Worm (Caenorhabditis elegans): ENCODE results near the gene C10E2.2.

DNA sequence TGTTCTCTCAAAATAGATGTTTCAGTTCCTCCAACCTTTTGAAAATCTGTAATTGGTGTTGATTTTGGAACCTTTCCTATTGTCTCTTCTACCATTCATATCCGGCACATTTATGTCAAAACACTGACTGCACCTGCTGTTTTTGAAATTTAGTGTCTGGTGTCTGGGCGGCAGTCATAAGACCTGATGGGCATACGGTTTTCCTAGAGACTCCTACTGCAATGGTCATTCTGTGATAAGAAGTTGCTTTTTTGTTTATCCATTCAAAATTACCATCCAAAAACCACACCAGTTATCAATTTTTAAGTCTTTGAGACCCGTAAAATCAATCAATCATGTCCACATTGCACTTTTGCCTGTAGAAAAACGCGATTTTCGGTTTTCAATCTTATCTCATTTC is 53.6 kb downstream of the C10E2.2 start:
- TF ChIP-seq ztf-4 (tag; optimal IDR thresholded peaks at IDR 0.05) (no peak), ceh-28 (tag; optimal IDR thresholded peaks at IDR 0.05) (no peak), skn-1 (tag; optimal IDR thresholded peaks at IDR 0.05) (no peak), nhr-237 (tag; optimal IDR thresholded peaks at IDR 0.05) (no peak), pha-4 (tag; optimal IDR thresholded peaks at IDR 0.05) (no peak), ama-1 (optimal IDR thresholded peaks at IDR 0.05) (peak; percentile 39), R02D3.7 (tag; optimal IDR thresholded peaks at IDR 0.05) (no peak), ceh-82 (tag; optimal IDR thresholded peaks at IDR 0.05) (no peak), nhr-76 (tag; optimal IDR thresholded peaks at IDR 0.05) (no peak), mdl-1 (tag; optimal IDR thresholded peaks at IDR 0.05) (no peak), snpc-4 (tag; optimal IDR thresholded peaks at IDR 0.05) (no peak)
